Worm (Caenorhabditis elegans): Measurements from ENCODE around the gene srh-30.

Gene srh-30

ce11 chrV:6753257-6753656, 18.3 kb downstream of the srh-30 start:
- TF ChIP-seq ceh-36 (tag; optimal IDR thresholded peaks at IDR 0.05) (no peak), scrt-1 (GFP tag; IDR thresholded peaks at IDR 0.05) (no peak), ceh-13 (GFP tag; optimal IDR thresholded peaks at IDR 0.05) (no peak), ets-7 (tag; optimal IDR thresholded peaks at IDR 0.05) (no peak), sea-1 (GFP tag; conservative IDR thresholded peaks at IDR 0.05) (no peak), aly-1 (tag; optimal IDR thresholded peaks at IDR 0.05) (no peak), tra-4 (tag; optimal IDR thresholded peaks at IDR 0.05) (no peak), hmg-4 (GFP tag; optimal IDR thresholded peaks at IDR 0.05) (no peak), hnd-1 (tag; optimal IDR thresholded peaks at IDR 0.05) (no peak), tbx-37 (GFP tag; conservative IDR thresholded peaks at IDR 0.05) (no peak), flt-1 (GFP tag; IDR thresholded peaks at IDR 0.05) (no peak), pes-1 (GFP tag; IDR thresholded peaks at IDR 0.05) (no peak), hmbx-1 (tag; optimal IDR thresholded peaks at IDR 0.05) (no peak), F13C5.2 (tag; optimal IDR thresholded peaks at IDR 0.05) (no peak)

DNA sequence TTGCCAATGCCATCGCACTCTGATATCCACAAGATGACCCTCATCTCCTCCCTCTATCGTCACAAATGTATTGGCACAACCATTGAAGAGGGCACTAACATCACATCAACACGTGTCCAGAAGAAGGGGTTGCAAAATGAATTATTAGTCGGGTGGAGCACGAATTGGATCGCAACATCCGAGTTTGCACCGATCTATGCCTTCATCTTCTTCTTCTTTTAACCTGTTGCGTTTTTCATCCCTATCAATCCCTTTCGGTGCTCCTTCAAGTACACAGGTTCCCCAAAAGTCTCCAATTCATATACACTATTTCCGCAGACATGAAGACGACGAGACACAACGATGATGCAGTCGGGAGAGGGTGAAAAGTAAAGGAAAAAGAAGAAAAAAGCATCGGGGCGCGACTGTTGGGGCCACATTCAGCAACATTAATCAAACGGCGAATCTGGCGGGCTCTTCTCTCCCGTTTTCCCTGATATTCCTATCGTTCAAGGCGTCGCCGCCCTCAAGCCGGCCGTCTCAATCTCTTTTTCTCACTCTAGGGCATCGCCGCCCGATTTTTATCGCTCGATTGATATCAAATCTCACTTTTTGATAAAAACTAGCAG, 19.9 kb downstream of the srh-30 start:
- TF ChIP-seq tra-4 (tag; optimal IDR thresholded peaks at IDR 0.05): no peak
- no peak for TF ChIP-seq scrt-1 (GFP tag; IDR thresholded peaks at IDR 0.05)
- TF ChIP-seq tbx-37 (GFP tag; conservative IDR thresholded peaks at IDR 0.05): no peak

- no peak for TF ChIP-seq ets-7 (tag; optimal IDR thresholded peaks at IDR 0.05)
- no peak for TF ChIP-seq ceh-13 (GFP tag; optimal IDR thresholded peaks at IDR 0.05)
- no peak for TF ChIP-seq B0310.2 (tag; optimal IDR thresholded peaks at IDR 0.05)
- TF ChIP-seq ama-1 (optimal IDR thresholded peaks at IDR 0.05): no peak
- TF ChIP-seq tbx-11 (GFP tag; IDR thresholded peaks at IDR 0.05): no peak
- no peak for TF ChIP-seq hmg-4 (GFP tag; optimal IDR thresholded peaks at IDR 0.05)
- no peak for TF ChIP-seq pes-1 (GFP tag; IDR thresholded peaks at IDR 0.05)
- no peak for TF ChIP-seq tra-4 (tag; optimal IDR thresholded peaks at IDR 0.05)
- TF ChIP-seq aly-1 (tag; optimal IDR thresholded peaks at IDR 0.05): no peak
- TF ChIP-seq scrt-1 (GFP tag; IDR thresholded peaks at IDR 0.05): no peak
- TF ChIP-seq sea-1 (GFP tag; conservative IDR thresholded peaks at IDR 0.05): no peak
- TF ChIP-seq hnd-1 (tag; optimal IDR thresholded peaks at IDR 0.05): no peak
- no peak for TF ChIP-seq flt-1 (GFP tag; IDR thresholded peaks at IDR 0.05)
- TF ChIP-seq ceh-36 (tag; optimal IDR thresholded peaks at IDR 0.05): no peak
- TF ChIP-seq tbx-37 (GFP tag; conservative IDR thresholded peaks at IDR 0.05): no peak
- no peak for TF ChIP-seq F13C5.2 (tag; optimal IDR thresholded peaks at IDR 0.05)
Measured at ce11 chrV:6744774-6745173, 26.8 kb downstream of the srh-30 start, which contains the start of gene T25F10.3. T25F10.3 (plus strand) TSS chrV:6745081.

- TF ChIP-seq F13C5.2 (tag; optimal IDR thresholded peaks at IDR 0.05) (no peak), tra-4 (tag; optimal IDR thresholded peaks at IDR 0.05) (no peak), ceh-13 (GFP tag; optimal IDR thresholded peaks at IDR 0.05) (no peak), hmbx-1 (tag; optimal IDR thresholded peaks at IDR 0.05) (no peak), sea-1 (GFP tag; conservative IDR thresholded peaks at IDR 0.05) (no peak)
Measured at ce11 chrV:6736877-6737276, 34.7 kb downstream of the srh-30 start.

DNA sequence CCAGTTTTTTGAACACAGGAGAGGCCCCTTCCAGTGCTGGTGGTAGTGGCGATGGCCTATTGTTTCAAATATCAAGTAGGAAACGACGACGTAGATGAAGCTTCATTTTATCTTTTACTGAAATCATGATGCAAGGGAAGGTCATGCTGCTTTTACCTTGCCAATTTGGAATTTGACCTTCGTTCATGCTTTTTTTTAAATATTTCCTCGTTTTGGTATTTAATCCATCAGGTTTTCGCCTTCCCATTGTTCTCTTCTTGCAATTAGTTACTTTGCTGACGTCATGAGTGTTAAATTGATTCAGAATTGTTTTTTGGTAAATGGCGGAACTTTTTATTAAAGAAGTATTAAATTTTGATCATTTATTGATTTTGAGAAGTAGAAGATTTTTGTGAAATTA, 35.4 kb downstream of the srh-30 start:
- TF ChIP-seq F13C5.2 (tag; optimal IDR thresholded peaks at IDR 0.05): no peak
- TF ChIP-seq scrt-1 (GFP tag; IDR thresholded peaks at IDR 0.05): no peak
- TF ChIP-seq flt-1 (GFP tag; IDR thresholded peaks at IDR 0.05): no peak
- TF ChIP-seq ets-7 (tag; optimal IDR thresholded peaks at IDR 0.05): no peak

DNA sequence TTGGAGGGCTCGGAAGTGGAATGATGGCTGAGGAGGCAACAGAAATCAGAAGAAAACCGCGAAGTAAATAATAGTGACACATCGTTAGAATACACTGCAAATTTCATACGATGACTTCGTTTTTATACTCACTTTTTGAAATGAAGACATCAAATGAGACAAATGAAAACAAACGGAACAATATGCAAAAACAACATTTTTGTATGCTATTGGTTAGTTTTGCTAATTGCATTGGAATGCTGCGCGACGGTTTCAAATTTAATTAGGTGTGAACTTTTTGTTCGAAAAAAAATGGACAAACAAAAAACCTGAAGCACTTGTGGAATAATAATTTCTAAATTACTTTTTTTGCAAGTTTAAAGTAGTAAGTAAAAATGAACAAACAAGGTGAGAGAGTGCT, 38.5 kb downstream of the srh-30 start, which contains the start of gene grl-8:
grl-8 (minus strand) TSS at position 101 of the 400 bp plus-strand sequence.
- TF ChIP-seq tbx-37 (GFP tag; conservative IDR thresholded peaks at IDR 0.05) (no peak), sea-1 (GFP tag; conservative IDR thresholded peaks at IDR 0.05) (no peak), ets-7 (tag; optimal IDR thresholded peaks at IDR 0.05) (no peak), F13C5.2 (tag; optimal IDR thresholded peaks at IDR 0.05) (no peak), ceh-13 (GFP tag; optimal IDR thresholded peaks at IDR 0.05) (no peak), tra-4 (tag; optimal IDR thresholded peaks at IDR 0.05) (no peak), B0310.2 (tag; optimal IDR thresholded peaks at IDR 0.05) (no peak), ceh-36 (tag; optimal IDR thresholded peaks at IDR 0.05) (no peak), hmg-4 (GFP tag; optimal IDR thresholded peaks at IDR 0.05) (no peak), tbx-11 (GFP tag; IDR thresholded peaks at IDR 0.05) (no peak), flt-1 (GFP tag; IDR thresholded peaks at IDR 0.05) (no peak), scrt-1 (GFP tag; IDR thresholded peaks at IDR 0.05) (no peak), hmbx-1 (tag; optimal IDR thresholded peaks at IDR 0.05) (no peak), pes-1 (GFP tag; IDR thresholded peaks at IDR 0.05) (no peak), hnd-1 (tag; optimal IDR thresholded peaks at IDR 0.05) (no peak), aly-1 (tag; optimal IDR thresholded peaks at IDR 0.05) (no peak), ama-1 (optimal IDR thresholded peaks at IDR 0.05) (no peak)

- TF ChIP-seq tbx-37 (GFP tag; conservative IDR thresholded peaks at IDR 0.05): no peak
- no peak for TF ChIP-seq aly-1 (tag; optimal IDR thresholded peaks at IDR 0.05)
- no peak for TF ChIP-seq F13C5.2 (tag; optimal IDR thresholded peaks at IDR 0.05)
- TF ChIP-seq scrt-1 (GFP tag; IDR thresholded peaks at IDR 0.05): no peak
- TF ChIP-seq B0310.2 (tag; optimal IDR thresholded peaks at IDR 0.05): no peak
- TF ChIP-seq ceh-13 (GFP tag; optimal IDR thresholded peaks at IDR 0.05): no peak
- no peak for TF ChIP-seq hmbx-1 (tag; optimal IDR thresholded peaks at IDR 0.05)
- no peak for TF ChIP-seq ets-7 (tag; optimal IDR thresholded peaks at IDR 0.05)
- TF ChIP-seq tra-4 (tag; optimal IDR thresholded peaks at IDR 0.05): no peak
- TF ChIP-seq ama-1 (optimal IDR thresholded peaks at IDR 0.05): no peak
- no peak for TF ChIP-seq flt-1 (GFP tag; IDR thresholded peaks at IDR 0.05)
- no peak for TF ChIP-seq ceh-36 (tag; optimal IDR thresholded peaks at IDR 0.05)
- TF ChIP-seq hnd-1 (tag; optimal IDR thresholded peaks at IDR 0.05): no peak
- no peak for TF ChIP-seq pes-1 (GFP tag; IDR thresholded peaks at IDR 0.05)
- TF ChIP-seq hmg-4 (GFP tag; optimal IDR thresholded peaks at IDR 0.05): no peak
- TF ChIP-seq tbx-11 (GFP tag; IDR thresholded peaks at IDR 0.05): no peak
- no peak for TF ChIP-seq sea-1 (GFP tag; conservative IDR thresholded peaks at IDR 0.05)
Measured at ce11 chrV:6731594-6731993, 40.0 kb downstream of the srh-30 start, which contains the start of gene grl-9. grl-9 (minus strand) TSS chrV:6731694.
